Fruit fly (Drosophila melanogaster) whole organism, embryonic: ENCODE data around the gene Fmr1.

Experiments
- B-H2 ChIP-seq: fragments of 200-800 bp; sonication (Bioruptor generic); optimal IDR thresholded peaks from 2 replicates; lab custom pipeline; 2018; ENCODE audit warnings: missing biosample characterization, mild to moderate bottlenecking, missing genetic modification characterization
- BtbVII ChIP-seq: fragments of 200-800 bp; sonication (Bioruptor generic); optimal IDR thresholded peaks from 3 replicates; lab custom pipeline; 2017; ENCODE audit warnings: missing biosample characterization, mild to moderate bottlenecking, missing genetic modification characterization
- CG10147 ChIP-seq: fragments of 200-800 bp; sonication (Bioruptor generic); optimal IDR thresholded peaks from 2 replicates; lab custom pipeline; 2019; ENCODE audit warnings: missing biosample characterization, mild to moderate bottlenecking, missing genetic modification characterization, moderate library complexity
- CG10274 ChIP-seq: fragments of 200-800 bp; sonication (Bioruptor generic); optimal IDR thresholded peaks from 3 replicates; lab custom pipeline; 2017; ENCODE audit warnings: missing biosample characterization, mild to moderate bottlenecking, missing genetic modification characterization
- CG10543 ChIP-seq: fragments of 200-800 bp; sonication (Bioruptor generic); optimal IDR thresholded peaks from 3 replicates; lab custom pipeline; 2017; ENCODE audit warnings: missing biosample characterization, mild to moderate bottlenecking, missing genetic modification characterization, moderate library complexity
- CG10654 ChIP-seq: fragments of 200-800 bp; sonication (Bioruptor generic); optimal IDR thresholded peaks from 2 replicates; lab custom pipeline; 2016; ENCODE audit warnings: missing biosample characterization, missing genetic modification characterization
- CG12071 ChIP-seq: fragments of 200-800 bp; sonication (Bioruptor generic); optimal IDR thresholded peaks from 3 replicates; lab custom pipeline; 2018; ENCODE audit warnings: missing biosample characterization, mild to moderate bottlenecking, missing genetic modification characterization
- CG13296 ChIP-seq: fragments of 200-800 bp; sonication (Bioruptor generic); optimal IDR thresholded peaks from 3 replicates; lab custom pipeline; 2018; ENCODE audit warnings: missing biosample characterization, mild to moderate bottlenecking, missing genetic modification characterization
- CG13894 ChIP-seq: fragments of 200-800 bp; sonication (Bioruptor generic); optimal IDR thresholded peaks from 3 replicates; lab custom pipeline; 2018; ENCODE audit warnings: missing biosample characterization, mild to moderate bottlenecking, missing genetic modification characterization, moderate library complexity
- CG15269 ChIP-seq: fragments of 200-800 bp; sonication (Bioruptor generic); optimal IDR thresholded peaks from 2 replicates; lab custom pipeline; 2018; ENCODE audit warnings: missing biosample characterization, mild to moderate bottlenecking, missing genetic modification characterization, moderate library complexity
- CG15514 ChIP-seq: fragments of 200-800 bp; sonication (Bioruptor generic); optimal IDR thresholded peaks from 3 replicates; lab custom pipeline; 2017; ENCODE audit warnings: missing biosample characterization, missing genetic modification characterization, mild to moderate bottlenecking, moderate library complexity, missing genetic modification reagents
- CG17385 ChIP-seq: fragments of 200-800 bp; sonication (Bioruptor generic); optimal IDR thresholded peaks from 3 replicates; lab custom pipeline; 2018; ENCODE audit warnings: missing biosample characterization, mild to moderate bottlenecking, missing genetic modification characterization
- CG17568 ChIP-seq: fragments of 200-800 bp; sonication (Bioruptor generic); optimal IDR thresholded peaks from 2 replicates; lab custom pipeline; 2018; ENCODE audit warnings: missing biosample characterization, mild to moderate bottlenecking, missing genetic modification characterization, moderate library complexity
- CG18599 ChIP-seq: fragments of 200-800 bp; sonication (Bioruptor generic); optimal IDR thresholded peaks from 3 replicates; lab custom pipeline; 2017; ENCODE audit warnings: missing biosample characterization, missing genetic modification characterization, mild to moderate bottlenecking, moderate library complexity, missing genetic modification reagents
- CG2120 ChIP-seq: fragments of 200-800 bp; sonication (Bioruptor generic); optimal IDR thresholded peaks from 3 replicates; lab custom pipeline; 2016; ENCODE audit warnings: missing biosample characterization, missing genetic modification characterization
- CG2199 ChIP-seq: fragments of 200-800 bp; sonication (Bioruptor generic); IDR thresholded peaks from 3 replicates; pipeline ENCODE4 v1.3.6; 2022; ENCODE audit warnings: missing biosample characterization, missing genetic modification characterization
- CG2678 ChIP-seq: fragments of 200-800 bp; sonication (Bioruptor generic); optimal IDR thresholded peaks from 3 replicates; lab custom pipeline; 2019; ENCODE audit warnings: missing biosample characterization, mild to moderate bottlenecking, missing genetic modification characterization, moderate library complexity
- CG3281 ChIP-seq: fragments of 200-800 bp; sonication (Bioruptor generic); optimal IDR thresholded peaks from 3 replicates; lab custom pipeline; 2017; ENCODE audit warnings: missing biosample characterization, mild to moderate bottlenecking, missing genetic modification characterization
- CG34376 ChIP-seq: fragments of 200-800 bp; sonication (Bioruptor generic); optimal IDR thresholded peaks from 2 replicates; lab custom pipeline; 2018; ENCODE audit warnings: missing biosample characterization, mild to moderate bottlenecking, missing genetic modification characterization
- CG6765 ChIP-seq: fragments of 200-800 bp; sonication (Bioruptor generic); optimal IDR thresholded peaks from 3 replicates; lab custom pipeline; 2017; ENCODE audit warnings: missing biosample characterization, mild to moderate bottlenecking, missing genetic modification characterization
- CG6791 ChIP-seq: fragments of 200-800 bp; sonication (Bioruptor generic); IDR thresholded peaks from 3 replicates; pipeline ENCODE4 v1.3.6; 2022; ENCODE audit warnings: missing biosample characterization, missing genetic modification characterization; ENCODE audit not compliant: partially characterized antibody
- CG8290 ChIP-seq, 3 experiments: fragments of 200-800 bp; sonication (Bioruptor generic); optimal IDR thresholded peaks; 2 replicates each; lab custom pipeline; 2016 to 2019; ENCODE audit warnings: missing biosample characterization in 3 of 3, missing genetic modification characterization in 3 of 3, mild to moderate bottlenecking in 2 of 3, moderate library complexity in 1 of 3
- Fer1 ChIP-seq: fragments of 200-800 bp; sonication (Bioruptor generic); optimal IDR thresholded peaks from 2 replicates; lab custom pipeline; 2017; ENCODE audit warnings: missing biosample characterization, mild to moderate bottlenecking, missing genetic modification characterization
- Fer3 ChIP-seq: fragments of 200-800 bp; sonication (Bioruptor generic); optimal IDR thresholded peaks from 2 replicates; lab custom pipeline; 2018; ENCODE audit warnings: missing biosample characterization, mild to moderate bottlenecking, missing genetic modification characterization, moderate library complexity
- Hmr ChIP-seq: fragments of 200-800 bp; sonication (Bioruptor generic); optimal IDR thresholded peaks from 3 replicates; lab custom pipeline; 2017; ENCODE audit warnings: mild to moderate bottlenecking, missing biosample characterization, missing genetic modification reagents, missing genetic modification characterization
- Med ChIP-seq: fragments of 200-800 bp; sonication (Bioruptor generic); peaks from one replicate; lab custom pipeline; 2016; ENCODE audit warnings: missing biosample characterization, missing genetic modification characterization, mild to moderate bottlenecking, inconsistent platforms, moderate library complexity
- Meics ChIP-seq: fragments of 200-800 bp; sonication (Bioruptor generic); optimal IDR thresholded peaks from 2 replicates; lab custom pipeline; 2017; ENCODE audit warnings: missing biosample characterization, mild to moderate bottlenecking, missing genetic modification characterization
- Nf-YA ChIP-seq: fragments of 200-800 bp; sonication (Bioruptor generic); IDR thresholded peaks from 2 replicates; pipeline ENCODE4 v1.3.6; 2022; ENCODE audit warnings: missing biosample characterization, missing genetic modification characterization
- PHDP ChIP-seq: fragments of 200-800 bp; sonication (Bioruptor generic); optimal IDR thresholded peaks from 3 replicates; lab custom pipeline; 2018; ENCODE audit warnings: missing biosample characterization, mild to moderate bottlenecking, missing genetic modification characterization, moderate library complexity
- Pdp1 ChIP-seq, 2 experiments: fragments of 200-800 bp; sonication (Bioruptor generic); optimal IDR thresholded peaks; 3 replicates each; lab custom pipeline; 2016; ENCODE audit warnings: missing biosample characterization in 2 of 2, missing genetic modification characterization in 2 of 2, mild to moderate bottlenecking in 1 of 2, moderate library complexity in 1 of 2
- Sox100B ChIP-seq: fragments of 200-800 bp; sonication (Bioruptor generic); optimal IDR thresholded peaks from 3 replicates; lab custom pipeline; 2018; ENCODE audit warnings: missing biosample characterization, mild to moderate bottlenecking, missing genetic modification characterization
- Usf ChIP-seq: fragments of 200-800 bp; sonication (Bioruptor generic); optimal IDR thresholded peaks from 2 replicates; lab custom pipeline; 2017; ENCODE audit warnings: missing genotype, missing biosample characterization, missing genetic modification characterization
- ci ChIP-seq: fragments of 200-800 bp; sonication (Bioruptor generic); IDR thresholded peaks from 3 replicates; pipeline ENCODE4 v1.3.6; 2022; ENCODE audit warnings: missing biosample characterization, missing genetic modification characterization
- lab ChIP-seq: fragments of 200-800 bp; sonication (Bioruptor generic); optimal IDR thresholded peaks from 3 replicates; lab custom pipeline; 2017; ENCODE audit warnings: missing biosample characterization, missing genetic modification characterization, mild to moderate bottlenecking, moderate library complexity, missing genetic modification reagents
- mirr ChIP-seq: fragments of 200-800 bp; sonication (Bioruptor generic); optimal IDR thresholded peaks from 3 replicates; lab custom pipeline; 2018; ENCODE audit warnings: missing biosample characterization, mild to moderate bottlenecking, missing genetic modification characterization
- nom ChIP-seq: fragments of 200-800 bp; sonication (Bioruptor generic); optimal IDR thresholded peaks from 2 replicates; lab custom pipeline; 2017; ENCODE audit warnings: missing biosample characterization, missing genetic modification characterization, mild to moderate bottlenecking, moderate library complexity, missing genetic modification reagents
- odd ChIP-seq: fragments of 200-800 bp; sonication (Bioruptor generic); optimal IDR thresholded peaks from 2 replicates; lab custom pipeline; 2017; ENCODE audit warnings: missing biosample characterization, mild to moderate bottlenecking, missing genetic modification characterization
- pfk ChIP-seq: fragments of 200-800 bp; sonication (Bioruptor generic); optimal IDR thresholded peaks from 2 replicates; lab custom pipeline; 2018; ENCODE audit warnings: missing biosample characterization, mild to moderate bottlenecking, missing genetic modification characterization, moderate library complexity
- toy ChIP-seq: fragments of 200-800 bp; sonication (Bioruptor generic); IDR thresholded peaks from 2 replicates; pipeline ENCODE4 v1.3.6; 2022; ENCODE audit warnings: missing biosample characterization, missing genetic modification characterization

The Fmr1 gene

dm6 chr3R:10130975-10131529 lies 21.1 kb upstream of the Fmr1 start:
- TF ChIP-seq CG13296 (GFP tag; lab: Kevin White, UChicago) (peak; percentile 72), CG8290 (GFP tag; optimal IDR thresholded peaks at IDR 0.05; lab: Kevin White, UChicago) (no peak), CG8290 (tag; optimal IDR thresholded peaks at IDR 0.05; lab: Kevin White, UChicago) (peak in 1 of 2 experiments; percentile 22), CG2120 (GFP tag; lab: Kevin White, UChicago) (no peak), nom (GFP tag; lab: Kevin White, UChicago) (no peak), CG34376 (GFP tag; lab: Kevin White, UChicago) (peak; percentile 35), PHDP (tag; lab: Kevin White, UChicago) (peak; percentile 20), CG15514 (peak; percentile 16), pfk (GFP tag; lab: Kevin White, UChicago) (peak; percentile 28), toy (GFP tag; lab: Robert Waterston, UW) (no peak), CG6765 (peak; percentile 49), Med (GFP tag; lab: Kevin White, UChicago) (peak; percentile 58), CG15269 (tag; lab: Kevin White, UChicago) (peak; percentile 10), CG10543 (GFP tag; lab: Kevin White, UChicago) (peak; percentile 25), Usf (GFP tag; lab: Kevin White, UChicago) (no peak), Hmr (GFP tag; lab: Kevin White, UChicago) (peak; percentile 30), CG17385 (GFP tag; lab: Kevin White, UChicago) (peak; percentile 0), CG18599 (GFP tag; lab: Kevin White, UChicago) (peak; percentile 40), Fer1 (GFP tag; lab: Kevin White, UChicago) (peak; percentile 49), Nf-YA (no peak), CG3281 (GFP tag; lab: Kevin White, UChicago) (peak; percentile 1), mirr (GFP tag; lab: Kevin White, UChicago) (peak; percentile 47), ci (GFP tag; lab: Robert Waterston, UW) (0 out of 3 replicates have a peak, but pooled peaks have one; percentile 29), CG2678 (tag; lab: Kevin White, UChicago) (peak; percentile 34), Meics (peak; percentile 39), B-H2 (GFP tag; lab: Kevin White, UChicago) (peak; percentile 14), BtbVII (GFP tag; lab: Kevin White, UChicago) (peak; percentile 3), CG10654 (no peak), odd (GFP tag; lab: Kevin White, UChicago) (peak; percentile 13), Fer3 (tag; lab: Kevin White, UChicago) (peak; percentile 8), CG17568 (GFP tag; lab: Kevin White, UChicago) (peak; percentile 24), Pdp1 (GFP tag; optimal IDR thresholded peaks at IDR 0.05; lab: Kevin White, UChicago) (peak in 1 of 2 experiments; percentile 87), CG10274 (GFP tag; lab: Kevin White, UChicago) (peak; percentile 7), CG13894 (tag; lab: Kevin White, UChicago) (peak; percentile 91), CG12071 (GFP tag; lab: Kevin White, UChicago) (peak; percentile 5), CG10147 (GFP tag; lab: Kevin White, UChicago) (no peak), CG6791 (GFP tag; lab: Robert Waterston, UW) (no peak), Sox100B (peak; percentile 1), lab (GFP tag; lab: Kevin White, UChicago) (peak; percentile 39), CG2199 (0 out of 3 replicates have a peak, but pooled peaks have one; percentile 8)
